In the genomic region with DNA sequence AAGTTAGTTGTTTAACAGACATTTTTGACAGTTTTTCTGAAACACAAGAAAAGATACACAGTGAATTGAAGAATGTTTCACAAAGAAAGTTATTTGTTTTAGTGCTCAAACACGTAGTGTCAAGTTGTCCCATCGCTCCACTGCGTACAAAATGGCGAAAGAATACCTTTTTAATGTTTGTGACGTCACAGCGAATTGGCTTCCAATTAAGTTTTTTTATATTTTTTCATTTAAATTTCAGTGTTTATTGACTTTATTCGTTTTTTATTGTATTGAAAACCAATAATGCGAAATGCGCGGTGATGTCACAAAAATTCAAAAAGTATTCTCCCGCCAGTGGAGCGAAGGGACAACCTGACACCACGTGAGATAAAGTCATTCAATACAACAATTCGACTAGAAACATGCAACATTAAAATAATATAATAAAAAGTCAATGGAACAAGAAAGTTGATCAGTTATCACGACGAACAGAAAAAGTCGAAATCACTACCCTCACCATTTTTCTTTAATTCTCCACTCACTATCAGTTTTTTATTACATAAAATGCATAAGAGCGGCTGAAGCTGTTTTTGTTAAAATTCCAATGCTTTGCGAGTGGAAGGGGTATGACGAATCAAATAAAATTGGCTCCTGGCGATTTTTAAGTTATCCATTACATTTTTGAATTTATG, we compare ENCODE assay signal across 5 worm cellular contexts.
TF ChIP-seq lines count a peak whose summit lies in the region.

A gene (minus strand): TSS at position 51 of the 674 bp plus-strand sequence.

TF ChIP-seq in whole organism, L1 larva, 84 proteins besides CTCF, POLR2A, EP300 and RAD21:
- peak; percentile 8 for TF ChIP-seq elt-2 (tag; optimal IDR thresholded peaks at IDR 0.05; lab: Kevin White, UChicago)
- TF ChIP-seq tbx-2 (tag; optimal IDR thresholded peaks at IDR 0.05; lab: Kevin White, UChicago), result no peak

TF ChIP-seq in whole organism, L2 larva, 48 proteins besides CTCF, POLR2A, EP300 and RAD21:
- TF ChIP-seq fos-1 (tag; optimal IDR thresholded peaks at IDR 0.05; lab: Kevin White, UChicago) (peak; percentile 23), egl-27 (tag; optimal IDR thresholded peaks at IDR 0.05; lab: Kevin White, UChicago) (no peak)

TF ChIP-seq in whole organism, L3 larva, 47 proteins besides CTCF, POLR2A, EP300 and RAD21:
- TF ChIP-seq hmg-11 (tag; optimal IDR thresholded peaks at IDR 0.05; lab: Kevin White, UChicago), result no peak
- TF ChIP-seq nhr-67 (tag; optimal IDR thresholded peaks at IDR 0.05; lab: Kevin White, UChicago), result no peak
- no peak for TF ChIP-seq nhr-76 (tag; optimal IDR thresholded peaks at IDR 0.05; lab: Kevin White, UChicago)
- peak; percentile 72 for TF ChIP-seq elt-2 (tag; optimal IDR thresholded peaks at IDR 0.05; lab: Kevin White, UChicago)
- TF ChIP-seq R02D3.7 (tag; optimal IDR thresholded peaks at IDR 0.05; lab: Kevin White, UChicago), result no peak
- TF ChIP-seq pqm-1 (tag; optimal IDR thresholded peaks at IDR 0.05; lab: Kevin White, UChicago), result peak; percentile 58
- no peak for TF ChIP-seq lsy-12 (tag; optimal IDR thresholded peaks at IDR 0.05; lab: Kevin White, UChicago)

TF ChIP-seq in whole organism, L4 larva, 104 proteins besides CTCF, POLR2A, EP300 and RAD21:
- TF ChIP-seq Y48G9A.11 (GFP tag; IDR thresholded peaks at IDR 0.05; lab: Robert Waterston, UW) (no peak), php-3 (GFP tag; IDR thresholded peaks at IDR 0.05; lab: Robert Waterston, UW) (peak; percentile 75; the same call in 1 of the 2 replicates), gei-8 (GFP tag; optimal IDR thresholded peaks at IDR 0.05; lab: Kevin White, UChicago) (no peak), R02D3.7 (tag; optimal IDR thresholded peaks at IDR 0.05; lab: Kevin White, UChicago) (no peak), pqm-1 (tag; optimal IDR thresholded peaks at IDR 0.05; lab: Kevin White, UChicago) (peak; percentile 61), dve-1 (tag; optimal IDR thresholded peaks at IDR 0.05; lab: Kevin White, UChicago; ENCODE audit: insufficient read depth) (peak; percentile 12), daf-16 (GFP tag; optimal IDR thresholded peaks at IDR 0.05; lab: Kevin White, UChicago) (no peak), daf-16 (tag; optimal IDR thresholded peaks at IDR 0.05; lab: Kevin White, UChicago) (peak; percentile 51), nhr-28 (tag; optimal IDR thresholded peaks at IDR 0.05; lab: Kevin White, UChicago) (peak; percentile 49), dmd-6 (GFP tag; IDR thresholded peaks at IDR 0.05; lab: Robert Waterston, UW) (0 out of 2 replicates have a peak, but pooled peaks have one; percentile 10)
TF ChIP-seq in whole organism, L4 larva: peak in this region for 6.

TF ChIP-seq in whole organism, young adult, 124 proteins besides CTCF, POLR2A, EP300 and RAD21:
- TF ChIP-seq dpff-1 (tag; optimal IDR thresholded peaks at IDR 0.05; lab: Kevin White, UChicago) (no peak), nhr-80 (tag; optimal IDR thresholded peaks at IDR 0.05; lab: Kevin White, UChicago) (peak; percentile 30)
